Fruit fly (Drosophila melanogaster): ENCODE measurements around the gene CG18599.

CG18599 gene

DNA sequence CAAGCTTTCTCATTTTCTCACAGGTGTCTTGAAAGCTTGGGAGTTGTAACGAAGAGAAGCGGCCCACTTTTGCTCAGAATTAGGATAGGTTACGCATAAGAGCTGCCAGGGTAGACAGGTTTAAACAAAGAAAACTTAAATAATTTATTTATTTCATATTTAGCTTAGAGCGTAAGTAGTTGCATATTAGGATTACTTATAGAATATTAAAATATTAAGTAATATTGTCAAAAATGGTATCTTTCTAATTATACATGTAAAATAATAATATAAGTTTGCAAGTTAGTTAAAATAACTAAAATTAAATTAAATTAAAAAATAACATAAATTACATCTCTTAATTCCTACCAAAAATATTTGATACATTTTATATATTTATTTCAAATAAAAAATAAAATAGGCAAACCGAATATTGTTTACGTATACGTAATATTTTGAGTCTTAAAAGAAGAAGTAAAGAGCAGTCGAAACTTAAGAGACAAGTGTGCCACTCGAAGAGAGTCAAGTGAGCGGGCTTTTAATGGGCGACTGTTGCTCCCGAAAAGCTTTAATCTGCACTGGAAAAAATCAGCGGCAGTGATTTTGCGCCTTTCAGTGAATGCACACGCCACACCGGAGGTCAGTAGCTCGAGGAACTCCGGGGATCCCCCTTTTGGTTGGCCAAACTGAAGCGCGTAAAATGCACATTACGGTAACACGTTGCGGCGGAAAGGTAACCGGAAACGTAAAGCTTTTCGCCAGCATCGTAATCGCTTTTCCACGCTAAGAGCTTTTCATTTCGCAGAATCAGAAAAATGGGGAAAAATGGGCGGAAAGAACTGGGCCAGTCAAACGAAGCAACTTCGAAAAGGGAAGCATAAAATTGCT is 47.5 kb downstream of the CG18599 start (continued):
- TF ChIP-seq caup (GFP tag; optimal IDR thresholded peaks at IDR 0.05; ENCODE audit: severe bottlenecking) (peak; percentile 7), kah (GFP tag; optimal IDR thresholded peaks at IDR 0.05) (no peak), jumu (GFP tag; optimal IDR thresholded peaks at IDR 0.05) (no peak), CG16815 (GFP tag; optimal IDR thresholded peaks at IDR 0.05) (no peak), CG12299 (tag; optimal IDR thresholded peaks at IDR 0.05) (no peak), NfI (GFP tag; optimal IDR thresholded peaks at IDR 0.05) (peak; percentile 10), CG3995 (GFP tag; optimal IDR thresholded peaks at IDR 0.05) (no peak), CG2712 (tag; optimal IDR thresholded peaks at IDR 0.05) (peak; percentile 12), CG2875 (GFP tag; optimal IDR thresholded peaks at IDR 0.05) (no peak), CG7745 (tag; optimal IDR thresholded peaks at IDR 0.05) (no peak), esg (GFP tag; conservative IDR thresholded peaks at IDR 0.05) (0 out of 2 replicates have a peak, but pooled peaks have one; percentile 19), CG12219 (GFP tag; optimal IDR thresholded peaks at IDR 0.05) (no peak), CG34422 (GFP tag; IDR thresholded peaks at IDR 0.05) (0 out of 3 replicates have a peak, but pooled peaks have one; percentile 23), CG6689 (GFP tag; IDR thresholded peaks at IDR 0.05) (peak; percentile 34; the same call in 1 of the 2 replicates), lola (GFP tag; optimal IDR thresholded peaks at IDR 0.05) (no peak), NK7.1 (GFP tag; optimal IDR thresholded peaks at IDR 0.05) (no peak), CG10959 (GFP tag; IDR thresholded peaks at IDR 0.05) (no peak), Optix (GFP tag; IDR thresholded peaks at IDR 0.05) (no peak), CG17385 (GFP tag; optimal IDR thresholded peaks at IDR 0.05) (no peak), CG15601 (tag; optimal IDR thresholded peaks at IDR 0.05) (no peak), Myb (GFP tag; optimal IDR thresholded peaks at IDR 0.05) (peak; percentile 5), CG1832 (GFP tag; optimal IDR thresholded peaks at IDR 0.05) (no peak), toy (GFP tag; IDR thresholded peaks at IDR 0.05) (no peak), CG18476 (GFP tag; optimal IDR thresholded peaks at IDR 0.05) (no peak), slbo (GFP tag; IDR thresholded peaks at IDR 0.05) (peak; percentile 54; the same call in 1 of the 2 replicates), CG13894 (tag; optimal IDR thresholded peaks at IDR 0.05) (peak; percentile 2), Ets65A (GFP tag) (peak; percentile 88), nom (GFP tag; optimal IDR thresholded peaks at IDR 0.05) (no peak), Spps (tag; optimal IDR thresholded peaks at IDR 0.05) (no peak), sd (tag; optimal IDR thresholded peaks at IDR 0.05) (no peak), Lim3 (GFP tag; IDR thresholded peaks at IDR 0.05) (no peak), run (tag; optimal IDR thresholded peaks at IDR 0.05) (no peak), CG6854 (GFP tag; optimal IDR thresholded peaks at IDR 0.05) (peak; percentile 59), sna (GFP tag; IDR thresholded peaks at IDR 0.05; ENCODE audit: partially characterized antibody) (no peak), CG7928 (GFP tag; optimal IDR thresholded peaks at IDR 0.05) (no peak), CG12155 (GFP tag; optimal IDR thresholded peaks at IDR 0.05) (no peak), CG10267 (tag; optimal IDR thresholded peaks at IDR 0.05) (no peak), Mes4 (GFP tag; optimal IDR thresholded peaks at IDR 0.05) (no peak), odd (GFP tag; optimal IDR thresholded peaks at IDR 0.05) (no peak), CG11398 (GFP tag; optimal IDR thresholded peaks at IDR 0.05) (peak; percentile 4), p53 (GFP tag; optimal IDR thresholded peaks at IDR 0.05) (no peak), Abd-B (GFP tag; optimal IDR thresholded peaks at IDR 0.05) (no peak), ranshi (GFP tag; IDR thresholded peaks at IDR 0.05) (0 out of 2 replicates have a peak, but pooled peaks have one; percentile 10), CG12391 (tag; optimal IDR thresholded peaks at IDR 0.05) (peak; percentile 19), CG15269 (tag; optimal IDR thresholded peaks at IDR 0.05) (peak; percentile 7), Sry-β (GFP tag; optimal IDR thresholded peaks at IDR 0.05) (no peak), CG12071 (GFP tag; optimal IDR thresholded peaks at IDR 0.05) (peak; percentile 63), danr (GFP tag; IDR thresholded peaks at IDR 0.05) (no peak)

Measured in whole organism, embryonic.